Fruit fly (Drosophila melanogaster) S2 (cell line): ENCODE results near the gene Klp61F.
"Not testable (repeated sequence)": the region's sequence is repeated elsewhere in the genome, so short reads cannot be mapped to it uniquely, and the experiment has no call there.

Experiments
- CG8478 ChIP-seq: fragments of >200 bp; optimal IDR thresholded peaks from 2 replicates; lab custom pipeline; 2018
- CTCF ChIP-seq, 2 experiments: fragments of >200 bp; optimal IDR thresholded peaks; 2 replicates each; lab custom pipeline; 2018

DNA sequence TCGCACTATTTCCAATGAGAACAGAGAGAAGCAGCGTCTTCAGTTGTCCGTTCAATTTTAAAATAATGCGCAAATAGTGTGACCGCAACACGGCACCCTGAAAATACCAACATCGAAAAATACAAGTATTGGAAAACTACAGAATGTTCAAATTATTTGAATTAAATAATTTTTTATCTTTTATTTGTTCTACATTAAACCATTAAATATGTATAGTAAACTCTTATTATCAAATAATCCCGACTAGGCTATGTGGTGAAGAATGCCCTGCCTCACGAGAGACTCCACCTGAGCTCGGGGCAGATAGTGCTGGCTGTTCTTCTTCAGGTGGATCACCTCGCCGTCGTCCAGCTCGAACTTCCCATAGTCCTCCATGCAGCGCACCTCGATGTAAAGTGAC lies 1.1 kb upstream of the Klp61F start, which contains the start of gene CG32318:
- not testable (repeated sequence) for TF ChIP-seq CG8478 (lab: Kevin White, UChicago); CTCF (optimal IDR thresholded peaks at IDR 0.05; lab: Kevin White, UChicago)
